Fruit fly (Drosophila melanogaster) whole organism, embryonic: ENCODE data around the gene CG3625.

Source experiments
- Ada2b ChIP-seq: fragments of 200-800 bp; sonication (Bioruptor generic); IDR thresholded peaks from 2 replicates; pipeline ENCODE4 v1.3.6; 2022; ENCODE audit warnings: missing biosample characterization, missing genetic modification characterization
- Adf1 ChIP-seq: fragments of 200-800 bp; sonication (Bioruptor generic); IDR thresholded peaks from 2 replicates; pipeline ENCODE4 v1.3.6; 2022; ENCODE audit warnings: missing biosample characterization, missing genetic modification characterization
- Aef1 ChIP-seq: fragments of 200-800 bp; sonication (Bioruptor generic); IDR thresholded peaks from 3 replicates; pipeline ENCODE4 v1.3.6; 2022; ENCODE audit warnings: missing biosample characterization, missing genetic modification characterization
- Atf6 ChIP-seq: fragments of 200-800 bp; sonication (Bioruptor generic); IDR thresholded peaks from 2 replicates; pipeline ENCODE4 v1.3.6; 2022; ENCODE audit warnings: missing biosample characterization, missing genetic modification characterization
- CG10147 ChIP-seq: fragments of 200-800 bp; sonication (Bioruptor generic); optimal IDR thresholded peaks from 2 replicates; lab custom pipeline; 2019; ENCODE audit warnings: missing biosample characterization, mild to moderate bottlenecking, missing genetic modification characterization, moderate library complexity
- CG10267 ChIP-seq: fragments of 200-800 bp; sonication (Bioruptor generic); optimal IDR thresholded peaks from 2 replicates; lab custom pipeline; 2018; ENCODE audit warnings: missing biosample characterization, mild to moderate bottlenecking, missing genetic modification characterization, moderate library complexity
- CG10565 ChIP-seq: fragments of 200-800 bp; sonication (Bioruptor generic); optimal IDR thresholded peaks from 3 replicates; lab custom pipeline; 2016; ENCODE audit warnings: missing biosample characterization, mild to moderate bottlenecking, missing genetic modification characterization
- CG11456 ChIP-seq: fragments of 200-800 bp; sonication (Bioruptor generic); IDR thresholded peaks from 3 replicates; pipeline ENCODE4 v1.3.6; 2022; ENCODE audit warnings: missing biosample characterization, missing genetic modification characterization
- CG11560 ChIP-seq: fragments of 200-800 bp; sonication (Bioruptor generic); IDR thresholded peaks from 3 replicates; pipeline ENCODE4 v1.3.6; 2022; ENCODE audit warnings: missing biosample characterization, missing genetic modification characterization
- CG12769 ChIP-seq: fragments of 200-800 bp; sonication (Bioruptor generic); optimal IDR thresholded peaks from 2 replicates; lab custom pipeline; 2019; ENCODE audit warnings: missing biosample characterization, mild to moderate bottlenecking, missing genetic modification characterization, moderate library complexity
- CG13123 ChIP-seq: fragments of 200-800 bp; sonication (Bioruptor generic); optimal IDR thresholded peaks from 2 replicates; lab custom pipeline; 2016; ENCODE audit warnings: missing biosample characterization, missing genetic modification characterization
- CG15514 ChIP-seq: fragments of 200-800 bp; sonication (Bioruptor generic); optimal IDR thresholded peaks from 3 replicates; lab custom pipeline; 2017; ENCODE audit warnings: missing biosample characterization, missing genetic modification characterization, mild to moderate bottlenecking, moderate library complexity, missing genetic modification reagents
- CG15696 ChIP-seq: fragments of 200-800 bp; sonication (Bioruptor generic); optimal IDR thresholded peaks from 2 replicates; lab custom pipeline; 2019; ENCODE audit warnings: missing biosample characterization, mild to moderate bottlenecking, missing genetic modification characterization, moderate library complexity
- CG16779 ChIP-seq: fragments of 200-800 bp; sonication (Bioruptor generic); IDR thresholded peaks from 2 replicates; pipeline ENCODE4 v1.3.6; 2022; ENCODE audit warnings: missing biosample characterization, missing genetic modification characterization
- CG17612 ChIP-seq: fragments of 200-800 bp; sonication (Bioruptor generic); IDR thresholded peaks from 2 replicates; pipeline ENCODE4 v1.3.6; 2022; ENCODE audit warnings: missing biosample characterization, missing genetic modification characterization
- CG17802 ChIP-seq: fragments of 200-800 bp; sonication (Bioruptor generic); optimal IDR thresholded peaks from 2 replicates; lab custom pipeline; 2018; ENCODE audit warnings: missing biosample characterization, mild to moderate bottlenecking, missing genetic modification characterization, moderate library complexity
- CG18476 ChIP-seq: fragments of 200-800 bp; sonication (Bioruptor generic); optimal IDR thresholded peaks from 2 replicates; lab custom pipeline; 2016; ENCODE audit warnings: missing biosample characterization, mild to moderate bottlenecking, missing genetic modification characterization
- CG3065 ChIP-seq: fragments of 200-800 bp; sonication (Bioruptor generic); optimal IDR thresholded peaks from 2 replicates; lab custom pipeline; 2016; ENCODE audit warnings: missing biosample characterization, missing genetic modification characterization
- CG3163 ChIP-seq: fragments of 200-800 bp; sonication (Bioruptor generic); optimal IDR thresholded peaks from 3 replicates; lab custom pipeline; 2016; ENCODE audit warnings: missing biosample characterization, missing genetic modification characterization
- CG4707 ChIP-seq: fragments of 200-800 bp; sonication (Bioruptor generic); optimal IDR thresholded peaks from 2 replicates; lab custom pipeline; 2018; ENCODE audit warnings: missing biosample characterization, mild to moderate bottlenecking, missing genetic modification characterization, moderate library complexity
- CG6765 ChIP-seq: fragments of 200-800 bp; sonication (Bioruptor generic); optimal IDR thresholded peaks from 3 replicates; lab custom pipeline; 2017; ENCODE audit warnings: missing biosample characterization, mild to moderate bottlenecking, missing genetic modification characterization
- CG7357 ChIP-seq: fragments of 200-800 bp; sonication (Bioruptor generic); IDR thresholded peaks from 3 replicates; pipeline ENCODE4 v1.3.6; 2022; ENCODE audit warnings: missing biosample characterization, missing genetic modification characterization
- CG7839 ChIP-seq: fragments of 200-800 bp; sonication (Bioruptor generic); optimal IDR thresholded peaks from 3 replicates; lab custom pipeline; 2018; ENCODE audit warnings: missing biosample characterization, mild to moderate bottlenecking, missing genetic modification characterization, moderate library complexity
- CG7928 ChIP-seq: fragments of 200-800 bp; sonication (Bioruptor generic); optimal IDR thresholded peaks from 2 replicates; lab custom pipeline; 2017; ENCODE audit warnings: missing biosample characterization, mild to moderate bottlenecking, missing genetic modification characterization
- CG7987 ChIP-seq: fragments of 200-800 bp; sonication (Bioruptor generic); optimal IDR thresholded peaks from 2 replicates; lab custom pipeline; 2018; ENCODE audit warnings: missing biosample characterization, mild to moderate bottlenecking, missing genetic modification characterization, moderate library complexity
- Doc2 ChIP-seq: fragments of 200-800 bp; sonication (Bioruptor generic); IDR thresholded peaks from 2 replicates; pipeline ENCODE4 v1.3.6; 2022; ENCODE audit warnings: missing biosample characterization, missing genetic modification characterization
- E2f2 ChIP-seq: fragments of 200-800 bp; sonication (Bioruptor generic); IDR thresholded peaks from 2 replicates; pipeline ENCODE4 v1.3.6; 2022; ENCODE audit warnings: missing biosample characterization, missing genetic modification characterization
- Ets65A ChIP-seq: fragments of 200-800 bp; sonication (Bioruptor generic); peaks from one replicate; lab custom pipeline; 2016; ENCODE audit warnings: missing biosample characterization, missing genetic modification characterization
- Lhr ChIP-seq: fragments of 200-800 bp; sonication (Bioruptor generic); optimal IDR thresholded peaks from 3 replicates; lab custom pipeline; 2017; ENCODE audit warnings: mild to moderate bottlenecking, missing biosample characterization, missing genetic modification reagents, missing genetic modification characterization
- Lim3 ChIP-seq: fragments of 200-800 bp; sonication (Bioruptor generic); IDR thresholded peaks from 2 replicates; pipeline ENCODE4 v1.3.6; 2022; ENCODE audit warnings: missing biosample characterization, missing genetic modification characterization
- Med ChIP-seq: fragments of 200-800 bp; sonication (Bioruptor generic); peaks from one replicate; lab custom pipeline; 2016; ENCODE audit warnings: missing biosample characterization, missing genetic modification characterization, mild to moderate bottlenecking, inconsistent platforms, moderate library complexity
- Usf ChIP-seq: fragments of 200-800 bp; sonication (Bioruptor generic); optimal IDR thresholded peaks from 2 replicates; lab custom pipeline; 2017; ENCODE audit warnings: missing genotype, missing biosample characterization, missing genetic modification characterization
- cato ChIP-seq: fragments of 200-800 bp; sonication (Bioruptor generic); optimal IDR thresholded peaks from 2 replicates; lab custom pipeline; 2016; ENCODE audit warnings: missing biosample characterization, missing genetic modification characterization, borderline replicate concordance
- crol ChIP-seq: fragments of 200-800 bp; sonication (Bioruptor generic); IDR thresholded peaks from 2 replicates; pipeline ENCODE4 v1.3.6; 2022; ENCODE audit warnings: missing biosample characterization, missing genetic modification characterization
- gcm ChIP-seq: fragments of 200-800 bp; sonication (Bioruptor generic); optimal IDR thresholded peaks from 2 replicates; lab custom pipeline; 2019; ENCODE audit warnings: missing biosample characterization, mild to moderate bottlenecking, missing genetic modification characterization, moderate library complexity
- gem ChIP-seq: fragments of 200-800 bp; sonication (Bioruptor generic); optimal IDR thresholded peaks from 2 replicates; lab custom pipeline; 2019; ENCODE audit warnings: missing biosample characterization, mild to moderate bottlenecking, missing genetic modification characterization, moderate library complexity
- maf-S ChIP-seq: fragments of 200-800 bp; sonication (Bioruptor generic); optimal IDR thresholded peaks from 2 replicates; lab custom pipeline; 2016; ENCODE audit warnings: missing biosample characterization, missing genetic modification characterization
- nerfin-1 ChIP-seq: fragments of 200-800 bp; sonication (Bioruptor generic); optimal IDR thresholded peaks from 3 replicates; lab custom pipeline; 2019; ENCODE audit warnings: missing biosample characterization, mild to moderate bottlenecking, missing genetic modification characterization, moderate library complexity
- odd ChIP-seq: fragments of 200-800 bp; sonication (Bioruptor generic); optimal IDR thresholded peaks from 2 replicates; lab custom pipeline; 2017; ENCODE audit warnings: missing biosample characterization, mild to moderate bottlenecking, missing genetic modification characterization
- sens ChIP-seq: fragments of 200-800 bp; sonication (Bioruptor generic); peaks from one replicate; lab custom pipeline; 2016; ENCODE audit warnings: missing biosample characterization, missing genetic modification characterization
- shn ChIP-seq: fragments of 200-800 bp; sonication (Bioruptor generic); optimal IDR thresholded peaks from 3 replicates; lab custom pipeline; 2016; ENCODE audit warnings: missing biosample characterization, missing genetic modification characterization
- so ChIP-seq: fragments of 200-800 bp; sonication (Bioruptor generic); IDR thresholded peaks from 3 replicates; pipeline ENCODE4 v1.3.6; 2022; ENCODE audit warnings: missing biosample characterization, missing genetic modification characterization
- stwl ChIP-seq: fragments of 200-800 bp; sonication (Bioruptor generic); optimal IDR thresholded peaks from 3 replicates; lab custom pipeline; 2018; ENCODE audit warnings: missing biosample characterization, mild to moderate bottlenecking, missing genetic modification characterization, moderate library complexity
- sug ChIP-seq: fragments of 200-800 bp; optimal IDR thresholded peaks from 2 replicates; lab custom pipeline; 2019; ENCODE audit warnings: missing biosample characterization, mild to moderate bottlenecking, missing genetic modification characterization, moderate library complexity
- tap ChIP-seq: fragments of 200-800 bp; optimal IDR thresholded peaks from 3 replicates; lab custom pipeline; 2019; ENCODE audit warnings: missing biosample characterization, mild to moderate bottlenecking, missing genetic modification characterization, moderate library complexity
- twi ChIP-seq: fragments of 200-800 bp; optimal IDR thresholded peaks from 2 replicates; lab custom pipeline; 2019; ENCODE audit warnings: missing biosample characterization, mild to moderate bottlenecking, missing genetic modification characterization, moderate library complexity
- wdn ChIP-seq: fragments of 200-800 bp; sonication (Bioruptor generic); IDR thresholded peaks from 2 replicates; pipeline ENCODE4 v1.3.6; 2022; ENCODE audit warnings: missing biosample characterization, missing genetic modification characterization

CG3625 gene

dm6 chr2L:290949-291348 lies 646 bp downstream of the CG3625 start:
- TF ChIP-seq CG10565 (GFP tag; lab: Kevin White, UChicago) (no peak), gem (tag; lab: Kevin White, UChicago) (peak; percentile 1), Usf (GFP tag; lab: Kevin White, UChicago) (no peak), CG7987 (no peak), sens (GFP tag; lab: Kevin White, UChicago) (peak; percentile 51), CG7839 (tag; lab: Kevin White, UChicago) (peak; percentile 0), Lhr (GFP tag; lab: Kevin White, UChicago) (no peak), CG11456 (GFP tag; lab: Robert Waterston, UW) (no peak)
- TF ChIP-seq, all 482 proteins: peak for 3

DNA sequence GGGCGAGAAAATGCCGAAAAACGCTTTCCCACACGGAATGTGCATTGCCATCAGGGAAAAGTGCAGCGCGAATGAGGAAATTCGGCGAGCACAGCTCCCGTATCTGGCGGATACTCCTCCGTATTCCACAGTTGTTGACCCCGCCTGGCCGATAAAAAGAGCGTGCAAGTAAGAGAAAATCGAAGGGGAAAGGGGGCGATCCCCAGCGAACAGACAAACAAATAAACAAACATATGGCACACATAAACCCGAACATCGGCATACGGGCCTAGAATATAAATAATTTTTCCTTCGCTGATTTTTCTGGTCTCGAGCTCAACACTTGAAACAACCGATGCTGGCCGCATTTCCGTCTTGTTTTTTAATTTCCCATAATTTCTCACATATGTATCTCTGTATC lies 1.2 kb downstream of the CG3625 start:
- TF ChIP-seq CG15514 (GFP tag; lab: Kevin White, UChicago) (no peak), CG12769 (tag; lab: Kevin White, UChicago) (peak; percentile 50), sug (peak; percentile 70), CG10267 (tag; lab: Kevin White, UChicago) (no peak), Atf6 (GFP tag; lab: Robert Waterston, UW) (0 out of 2 replicates have a peak, but pooled peaks have one; percentile 8), crol (GFP tag; lab: Robert Waterston, UW) (0 out of 2 replicates have a peak, but pooled peaks have one; percentile 15), Med (GFP tag; lab: Kevin White, UChicago) (peak; percentile 48), twi (peak; percentile 66)

DNA sequence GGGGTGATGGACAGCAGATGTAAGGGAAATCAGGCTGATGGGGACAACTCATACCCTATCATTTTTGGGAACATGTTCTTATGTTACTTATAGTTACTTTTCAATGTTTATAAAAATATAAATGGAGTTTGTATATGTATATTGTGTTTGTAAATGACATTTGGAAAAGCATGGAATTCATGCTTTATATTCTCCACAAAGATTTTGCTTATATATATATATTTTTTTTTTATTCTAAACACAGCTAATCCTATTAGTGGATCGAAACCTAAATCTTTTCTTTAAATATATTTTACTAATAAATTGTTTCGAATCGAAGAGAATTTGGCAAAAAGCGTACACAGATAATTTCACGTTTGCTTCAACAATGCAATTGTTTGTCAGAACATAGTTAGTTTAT lies 2.6 kb downstream of the CG3625 start, which contains the start of gene Amnionless:
Amnionless (minus strand) TSS at position 101 of the 400 bp plus-strand sequence.
- TF ChIP-seq CG17802 (no peak), CG18476 (GFP tag; lab: Kevin White, UChicago) (no peak), so (GFP tag; lab: Robert Waterston, UW) (no peak), cato (GFP tag; lab: Kevin White, UChicago) (no peak), maf-S (GFP tag; lab: Kevin White, UChicago) (no peak), shn (GFP tag; lab: Kevin White, UChicago) (no peak), CG10147 (GFP tag; lab: Kevin White, UChicago) (no peak), CG3065 (GFP tag; lab: Kevin White, UChicago) (no peak), Aef1 (GFP tag; lab: Robert Waterston, UW) (no peak), CG13123 (GFP tag; lab: Kevin White, UChicago) (no peak), Doc2 (GFP tag; lab: Robert Waterston, UW) (no peak), E2f2 (no peak), stwl (tag; lab: Kevin White, UChicago) (no peak), Ada2b (GFP tag; lab: Robert Waterston, UW) (no peak), CG7357 (GFP tag; lab: Robert Waterston, UW) (no peak), odd (GFP tag; lab: Kevin White, UChicago) (no peak), CG7928 (GFP tag; lab: Kevin White, UChicago) (no peak), Adf1 (GFP tag; lab: Robert Waterston, UW) (no peak), wdn (GFP tag; lab: Robert Waterston, UW) (no peak), CG4707 (no peak)

DNA sequence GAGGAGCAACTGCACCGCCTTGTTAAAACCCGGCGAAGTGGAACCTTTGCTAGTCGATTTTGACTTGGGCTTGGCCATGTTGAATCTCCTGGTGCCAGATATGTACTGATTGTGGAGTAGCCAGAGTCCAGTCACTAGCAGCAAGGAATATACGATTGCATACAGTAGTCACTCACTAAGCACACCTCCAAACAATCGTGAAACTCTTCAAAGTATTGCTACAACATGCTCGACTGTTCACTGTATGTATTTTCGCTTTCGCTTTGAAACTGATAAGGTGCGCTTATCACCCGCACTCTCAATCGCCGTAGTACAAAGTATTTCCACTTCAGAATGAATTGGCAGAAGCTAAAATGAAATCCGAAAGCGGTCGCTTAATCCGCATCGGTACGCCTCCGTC lies 5.2 kb downstream of the CG3625 start:
- TF ChIP-seq CG3163 (GFP tag; lab: Kevin White, UChicago) (peak; percentile 31), CG16779 (peak; percentile 55; the same call in 1 of the 2 replicates), Ets65A (GFP tag; lab: Kevin White, UChicago) (peak; percentile 69), gcm (no peak), Lim3 (no peak), tap (peak; percentile 54), CG6765 (GFP tag; lab: Kevin White, UChicago) (peak; percentile 68), CG15696 (tag; lab: Kevin White, UChicago) (peak; percentile 15), Usf (GFP tag; lab: Kevin White, UChicago) (peak; percentile 35), CG10267 (tag; lab: Kevin White, UChicago) (no peak), nerfin-1 (tag; lab: Kevin White, UChicago) (no peak), CG17612 (GFP tag; lab: Robert Waterston, UW) (0 out of 2 replicates have a peak, but pooled peaks have one; percentile 23), Adf1 (GFP tag; lab: Robert Waterston, UW) (peak; percentile 60; the same call in 1 of the 2 replicates), CG11560 (tag; lab: Robert Waterston, UW) (no peak; the same call in 2 of the 3 replicates)
